Fruit fly (Drosophila melanogaster) whole organism, embryonic: Measurements from ENCODE around the gene Tssk.

Source experiments
- CG12071 ChIP-seq: fragments of 200-800 bp; sonication (Bioruptor generic); optimal IDR thresholded peaks from 3 replicates; lab custom pipeline; 2018; ENCODE audit warnings: missing biosample characterization, mild to moderate bottlenecking, missing genetic modification characterization
- CG12659 ChIP-seq: fragments of 200-800 bp; sonication (Bioruptor generic); optimal IDR thresholded peaks from 3 replicates; lab custom pipeline; 2017; ENCODE audit warnings: mild to moderate bottlenecking, missing biosample characterization, missing genetic modification reagents, missing genetic modification characterization
- CG18599 ChIP-seq: fragments of 200-800 bp; sonication (Bioruptor generic); optimal IDR thresholded peaks from 3 replicates; lab custom pipeline; 2017; ENCODE audit warnings: missing biosample characterization, missing genetic modification characterization, mild to moderate bottlenecking, moderate library complexity, missing genetic modification reagents
- CG6791 ChIP-seq: fragments of 200-800 bp; sonication (Bioruptor generic); IDR thresholded peaks from 3 replicates; pipeline ENCODE4 v1.3.6; 2022; ENCODE audit warnings: missing biosample characterization, missing genetic modification characterization; ENCODE audit not compliant: partially characterized antibody
- CG7987 ChIP-seq: fragments of 200-800 bp; sonication (Bioruptor generic); optimal IDR thresholded peaks from 2 replicates; lab custom pipeline; 2018; ENCODE audit warnings: missing biosample characterization, mild to moderate bottlenecking, missing genetic modification characterization, moderate library complexity
- CG8924 ChIP-seq: fragments of 200-800 bp; optimal IDR thresholded peaks from 3 replicates; lab custom pipeline; 2019; ENCODE audit warnings: missing biosample characterization, mild to moderate bottlenecking, missing genetic modification characterization, moderate library complexity
- PHDP ChIP-seq: fragments of 200-800 bp; sonication (Bioruptor generic); optimal IDR thresholded peaks from 3 replicates; lab custom pipeline; 2018; ENCODE audit warnings: missing biosample characterization, mild to moderate bottlenecking, missing genetic modification characterization, moderate library complexity
- en ChIP-seq: fragments of 200-800 bp; sonication (Bioruptor generic); optimal IDR thresholded peaks from 2 replicates; lab custom pipeline; 2016; ENCODE audit warnings: missing biosample characterization, missing genetic modification characterization

dm6 chr3R:18616007-18616406 lies 17.5 kb downstream of the Tssk start:
- no peak for TF ChIP-seq CG7987 (GFP tag; lab: Kevin White, UChicago)
- TF ChIP-seq CG6791 = no peak
- no peak for TF ChIP-seq en
- TF ChIP-seq CG12659 (GFP tag; lab: Kevin White, UChicago) = no peak
- TF ChIP-seq PHDP (tag; lab: Kevin White, UChicago) = no peak
- no peak for TF ChIP-seq CG12071
- TF ChIP-seq CG18599 (GFP tag; lab: Kevin White, UChicago) = no peak
- TF ChIP-seq CG8924 (tag; lab: Kevin White, UChicago) = no peak
